Worm (Caenorhabditis elegans) whole organism, late embryonic: Measurements from ENCODE around the gene srg-68.

Experiments
- ahr-1 ChIP-seq: sonication (generic microtip); optimal IDR thresholded peaks from 2 replicates; lab custom pipeline; 2016; ENCODE audit warnings: missing genetic modification characterization, missing compliant biosample characterization
- ama-1 ChIP-seq: fragments of 150-350 bp; optimal IDR thresholded peaks from 2 replicates; lab custom pipeline; 2014
- ceh-19 ChIP-seq: fragments of 200-800 bp; sonication (Bioruptor generic); optimal IDR thresholded peaks from 2 replicates; lab custom pipeline; 2018; ENCODE audit warnings: mild to moderate bottlenecking, missing genetic modification characterization, missing compliant biosample characterization
- ceh-22 ChIP-seq: sonication (generic microtip); optimal IDR thresholded peaks from 2 replicates; lab custom pipeline; 2017; ENCODE audit warnings: missing biosample characterization, missing genetic modification characterization
- ceh-45 ChIP-seq: fragments of 200-800 bp; sonication (Bioruptor generic); IDR thresholded peaks from 2 replicates; pipeline ENCODE4 v1.3.6; 2022; ENCODE audit warnings: missing genetic modification reagents, missing genetic modification characterization, missing compliant biosample characterization
- elt-2 ChIP-seq: sonication (generic microtip); optimal IDR thresholded peaks from 2 replicates; lab custom pipeline; 2016; ENCODE audit warnings: missing genetic modification reagents, missing genetic modification characterization, missing compliant biosample characterization
- elt-4 ChIP-seq: sonication (generic microtip); optimal IDR thresholded peaks from 2 replicates; lab custom pipeline; 2016; ENCODE audit warnings: missing genetic modification characterization, missing compliant biosample characterization
- fax-1 ChIP-seq: sonication (generic microtip); optimal IDR thresholded peaks from 2 replicates; lab custom pipeline; 2016; ENCODE audit warnings: missing genotype, missing genetic modification characterization, missing compliant biosample characterization
- lin-11 ChIP-seq: fragments of 200-800 bp; sonication (Bioruptor generic); optimal IDR thresholded peaks from 2 replicates; lab custom pipeline; 2018; ENCODE audit warnings: mild to moderate bottlenecking, missing genetic modification characterization, missing compliant biosample characterization
- nfya-1 ChIP-seq: sonication (generic microtip); optimal IDR thresholded peaks from 2 replicates; lab custom pipeline; 2017; ENCODE audit warnings: missing genetic modification characterization, mild to moderate bottlenecking, missing compliant biosample characterization, antibody characterized with exemption, moderate library complexity
- sox-4 ChIP-seq: sonication (generic microtip); optimal IDR thresholded peaks from 2 replicates; lab custom pipeline; 2017; ENCODE audit warnings: mild to moderate bottlenecking, missing genetic modification characterization, inconsistent platforms, missing compliant biosample characterization
- tbx-2 ChIP-seq: sonication (generic microtip); optimal IDR thresholded peaks from 2 replicates; lab custom pipeline; 2016; ENCODE audit warnings: missing genetic modification characterization, missing compliant biosample characterization
- unc-55 ChIP-seq: sonication (generic microtip); optimal IDR thresholded peaks from 2 replicates; lab custom pipeline; 2017; ENCODE audit warnings: missing biosample characterization, missing genetic modification reagents, missing genetic modification characterization
- unc-86 ChIP-seq: sonication (generic microtip); optimal IDR thresholded peaks from 2 replicates; lab custom pipeline; 2016; ENCODE audit warnings: missing genetic modification characterization, missing compliant biosample characterization

DNA sequence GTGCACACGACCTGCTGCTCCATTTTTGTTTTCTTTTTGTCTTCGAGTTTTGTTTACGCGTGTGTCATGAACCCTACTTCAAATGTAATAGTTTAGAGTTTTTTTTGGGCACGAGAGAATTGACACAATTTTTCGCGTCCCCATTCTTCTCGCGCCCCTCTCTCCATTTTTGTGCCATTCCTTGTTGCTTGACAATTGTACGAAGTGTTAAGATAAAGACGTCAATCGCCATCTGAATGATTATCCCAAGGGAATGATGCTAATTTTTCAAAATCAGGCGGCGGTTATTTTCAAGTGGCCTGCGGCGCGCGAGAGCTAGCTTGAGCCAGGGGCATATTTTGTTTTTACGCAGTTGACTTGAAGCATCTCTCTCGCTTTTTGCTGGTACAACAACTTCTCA is 22.9 kb downstream of the srg-68 start:
- TF ChIP-seq fax-1 = no peak
- no peak for TF ChIP-seq elt-4
- no peak for TF ChIP-seq ceh-45 (GFP tag; lab: Robert Waterston, UW)
- no peak for TF ChIP-seq elt-2
- TF ChIP-seq ceh-22 (tag; lab: Kevin White, UChicago) = no peak
- TF ChIP-seq unc-86 (tag; lab: Kevin White, UChicago) = no peak
- no peak for TF ChIP-seq ama-1
- no peak for TF ChIP-seq unc-55 (GFP tag; lab: Kevin White, UChicago)
- no peak for TF ChIP-seq ahr-1 (tag; lab: Kevin White, UChicago)
- TF ChIP-seq sox-4 (tag; lab: Kevin White, UChicago) = no peak
- TF ChIP-seq tbx-2 (tag; lab: Kevin White, UChicago) = no peak
- TF ChIP-seq lin-11 (tag; lab: Kevin White, UChicago) = no peak
- TF ChIP-seq ceh-19 = no peak
- TF ChIP-seq nfya-1 (tag; lab: Kevin White, UChicago) = no peak
